Worm (Caenorhabditis elegans) whole organism, mixed stage, embryonic: ENCODE data around the gene kel-8.

Experiments used
- M03D4.4 ChIP-seq: sonication (generic microtip); optimal IDR thresholded peaks from 2 replicates; lab custom pipeline; 2017; ENCODE audit warnings: mild to moderate bottlenecking, missing genetic modification characterization, missing compliant biosample characterization
- bed-3 ChIP-seq: fragments of 200-800 bp; sonication (Bioruptor generic); optimal IDR thresholded peaks from 3 replicates; lab custom pipeline; 2018; ENCODE audit warnings: mild to moderate bottlenecking, missing genetic modification characterization, moderate library complexity, missing compliant biosample characterization
- blmp-1 ChIP-seq: fragments of 150-350 bp; optimal IDR thresholded peaks from 2 replicates; lab custom pipeline; 2014; ENCODE audit warnings: missing biosample characterization, missing genetic modification characterization
- ceh-39 ChIP-seq: fragments of 150-350 bp; optimal IDR thresholded peaks from 2 replicates; lab custom pipeline; 2014; ENCODE audit warnings: missing biosample characterization, missing genetic modification characterization
- ceh-43 ChIP-seq: fragments of 200-800 bp; sonication (Bioruptor generic); optimal IDR thresholded peaks from 2 replicates; lab custom pipeline; 2018; ENCODE audit warnings: mild to moderate bottlenecking, missing genetic modification characterization, moderate library complexity, missing compliant biosample characterization
- ceh-83 ChIP-seq: fragments of 200-800 bp; sonication (Bioruptor generic); optimal IDR thresholded peaks from 2 replicates; lab custom pipeline; 2018; ENCODE audit warnings: mild to moderate bottlenecking, missing genetic modification characterization, missing compliant biosample characterization
- ces-1 ChIP-seq: fragments of 150-350 bp; optimal IDR thresholded peaks from 2 replicates; lab custom pipeline; 2014; ENCODE audit warnings: missing biosample characterization, missing genetic modification reagents, missing genetic modification characterization
- cnd-1 ChIP-seq: fragments of 200-800 bp; sonication (Bioruptor generic); optimal IDR thresholded peaks from 2 replicates; lab custom pipeline; 2018; ENCODE audit warnings: mild to moderate bottlenecking, missing genetic modification characterization, missing compliant biosample characterization
- drap-1 ChIP-seq: fragments of 200-800 bp; sonication (Bioruptor generic); optimal IDR thresholded peaks from 3 replicates; lab custom pipeline; 2018; ENCODE audit warnings: mild to moderate bottlenecking, missing genetic modification characterization, missing compliant biosample characterization
- elt-1 ChIP-seq: sonication (generic microtip); optimal IDR thresholded peaks from 2 replicates; lab custom pipeline; 2017; ENCODE audit warnings: missing genetic modification characterization, mild to moderate bottlenecking, missing compliant biosample characterization, antibody characterized with exemption, moderate library complexity, borderline replicate concordance; ENCODE audit not compliant: insufficient read depth
- elt-3 ChIP-seq: fragments of 150-350 bp; optimal IDR thresholded peaks from 2 replicates; lab custom pipeline; 2014; ENCODE audit warnings: missing biosample characterization, missing genetic modification characterization
- flh-1 ChIP-seq: fragments of 200-800 bp; sonication (Bioruptor generic); optimal IDR thresholded peaks from 2 replicates; lab custom pipeline; 2018; ENCODE audit warnings: mild to moderate bottlenecking, missing genetic modification characterization, moderate library complexity, missing compliant biosample characterization
- ham-2 ChIP-seq: fragments of 200-800 bp; sonication (Bioruptor generic); optimal IDR thresholded peaks from 2 replicates; lab custom pipeline; 2018; ENCODE audit warnings: mild to moderate bottlenecking, missing genetic modification characterization, missing compliant biosample characterization
- hlh-1 ChIP-seq: fragments of 150-350 bp; optimal IDR thresholded peaks from 2 replicates; lab custom pipeline; 2014; ENCODE audit warnings: missing biosample characterization, missing genetic modification reagents, missing genetic modification characterization
- lin-13 ChIP-seq: fragments of 150-350 bp; optimal IDR thresholded peaks from 2 replicates; lab custom pipeline; 2014; ENCODE audit warnings: missing biosample characterization, missing genetic modification characterization
- lin-32 ChIP-seq: fragments of 200-800 bp; sonication (Bioruptor generic); optimal IDR thresholded peaks from 2 replicates; lab custom pipeline; 2018; ENCODE audit warnings: mild to moderate bottlenecking, missing genetic modification characterization, missing compliant biosample characterization
- lsy-2 ChIP-seq: fragments of 150-350 bp; optimal IDR thresholded peaks from 2 replicates; lab custom pipeline; 2014; ENCODE audit warnings: missing biosample characterization, missing genetic modification characterization
- mab-5 ChIP-seq: fragments of 150-350 bp; optimal IDR thresholded peaks from 2 replicates; lab custom pipeline; 2014; ENCODE audit warnings: missing biosample characterization, missing genetic modification characterization
- mep-1 ChIP-seq: fragments of 150-350 bp; optimal IDR thresholded peaks from 2 replicates; lab custom pipeline; 2017; ENCODE audit warnings: missing biosample characterization, missing genetic modification reagents, missing genetic modification characterization, inconsistent platforms
- mls-2 ChIP-seq: sonication (generic microtip); optimal IDR thresholded peaks from 2 replicates; lab custom pipeline; 2016; ENCODE audit warnings: mild to moderate bottlenecking, missing genetic modification characterization, moderate library complexity, missing compliant biosample characterization
- nhr-12 ChIP-seq: fragments of 150-350 bp; optimal IDR thresholded peaks from 2 replicates; lab custom pipeline; 2014; ENCODE audit warnings: missing biosample characterization, missing genetic modification characterization
- nhr-2 ChIP-seq: fragments of 150-350 bp; optimal IDR thresholded peaks from 2 replicates; lab custom pipeline; 2014; ENCODE audit warnings: missing biosample characterization, missing genetic modification characterization
- nhr-237 ChIP-seq: fragments of 150-350 bp; optimal IDR thresholded peaks from 2 replicates; lab custom pipeline; 2014; ENCODE audit warnings: missing biosample characterization, missing genetic modification characterization
- nhr-28 ChIP-seq: fragments of 150-350 bp; optimal IDR thresholded peaks from 2 replicates; lab custom pipeline; 2014; ENCODE audit warnings: missing biosample characterization, missing genetic modification characterization
- nhr-76 ChIP-seq: sonication (generic microtip); optimal IDR thresholded peaks from 2 replicates; lab custom pipeline; 2017; ENCODE audit warnings: missing biosample characterization, missing genetic modification characterization
- pha-4 ChIP-seq: fragments of 150-350 bp; optimal IDR thresholded peaks from 2 replicates; lab custom pipeline; 2018; ENCODE audit warnings: missing biosample characterization, missing genetic modification reagents, missing genetic modification characterization
- sem-2 ChIP-seq: fragments of 200-800 bp; sonication (Bioruptor generic); optimal IDR thresholded peaks from 2 replicates; lab custom pipeline; 2018; ENCODE audit warnings: mild to moderate bottlenecking, missing genetic modification characterization, missing compliant biosample characterization
- snpc-4 ChIP-seq: fragments of 150-350 bp; optimal IDR thresholded peaks from 2 replicates; lab custom pipeline; 2014; ENCODE audit warnings: missing biosample characterization, missing genetic modification characterization
- sptf-1 ChIP-seq: sonication (generic microtip); optimal IDR thresholded peaks from 2 replicates; lab custom pipeline; 2017; ENCODE audit warnings: mild to moderate bottlenecking, missing genetic modification characterization, moderate library complexity, missing compliant biosample characterization
- tbx-8 ChIP-seq: fragments of 200-800 bp; sonication (Bioruptor generic); optimal IDR thresholded peaks from 2 replicates; lab custom pipeline; 2018; ENCODE audit warnings: mild to moderate bottlenecking, missing genetic modification characterization, moderate library complexity, missing compliant biosample characterization
- unc-120 ChIP-seq: sonication (generic microtip); optimal IDR thresholded peaks from 2 replicates; lab custom pipeline; 2017; ENCODE audit warnings: missing genetic modification characterization, missing compliant biosample characterization; ENCODE audit not compliant: poor library complexity, severe bottlenecking
- unc-39 ChIP-seq: fragments of 150-350 bp; optimal IDR thresholded peaks from 2 replicates; lab custom pipeline; 2014; ENCODE audit warnings: missing biosample characterization, missing genetic modification characterization
- unc-62 ChIP-seq: fragments of 150-350 bp; optimal IDR thresholded peaks from 2 replicates; lab custom pipeline; 2014; ENCODE audit warnings: missing biosample characterization, missing genetic modification reagents, missing genetic modification characterization
- zip-8 ChIP-seq: fragments of 150-350 bp; optimal IDR thresholded peaks from 2 replicates; lab custom pipeline; 2014; ENCODE audit warnings: missing biosample characterization, missing genetic modification characterization
- ztf-11 ChIP-seq: fragments of 150-350 bp; optimal IDR thresholded peaks from 2 replicates; lab custom pipeline; 2014; ENCODE audit warnings: missing biosample characterization, missing genetic modification characterization

Gene kel-8

ce11 chrV:2684227-2684626 is 13.0 kb downstream of the kel-8 start:
- no peak for TF ChIP-seq mls-2
- no peak for TF ChIP-seq pha-4 (tag; lab: Kevin White, UChicago)
- no peak for TF ChIP-seq unc-120
- no peak for TF ChIP-seq ces-1

- no peak for TF ChIP-seq snpc-4
- TF ChIP-seq elt-3 (tag; lab: Kevin White, UChicago), result no peak
- TF ChIP-seq ceh-39, result no peak
- no peak for TF ChIP-seq cnd-1
- TF ChIP-seq tbx-8, result no peak
- no peak for TF ChIP-seq ceh-43 (GFP tag; lab: Kevin White, UChicago)
- TF ChIP-seq lsy-2 (tag; lab: Kevin White, UChicago), result no peak
- TF ChIP-seq lin-32 (GFP tag; lab: Kevin White, UChicago), result no peak
- TF ChIP-seq elt-1 (tag; lab: Kevin White, UChicago), result no peak
- no peak for TF ChIP-seq mab-5 (tag; lab: Kevin White, UChicago)
- no peak for TF ChIP-seq pha-4 (tag; lab: Kevin White, UChicago)
- no peak for TF ChIP-seq sptf-1
- no peak for TF ChIP-seq nhr-237
- TF ChIP-seq, all 35 proteins: peak for 0
Measured at ce11 chrV:2688562-2688961, 17.3 kb downstream of the kel-8 start.

- TF ChIP-seq ceh-83 (GFP tag; lab: Kevin White, UChicago) (no peak), zip-8 (no peak), flh-1 (GFP tag; lab: Kevin White, UChicago) (no peak), elt-3 (tag; lab: Kevin White, UChicago) (no peak), unc-39 (no peak), snpc-4 (no peak), bed-3 (GFP tag; lab: Kevin White, UChicago) (no peak), blmp-1 (tag; lab: Kevin White, UChicago) (no peak), nhr-28 (tag; lab: Kevin White, UChicago) (no peak), lin-32 (GFP tag; lab: Kevin White, UChicago) (no peak)
- TF ChIP-seq, all 35 proteins: peak for 0
Measured at ce11 chrV:2690478-2690877, 19.2 kb downstream of the kel-8 start.

- TF ChIP-seq ham-2 (GFP tag; lab: Kevin White, UChicago) (no peak), mls-2 (no peak), bed-3 (GFP tag; lab: Kevin White, UChicago) (no peak), pha-4 (tag; lab: Kevin White, UChicago) (no peak), nhr-76 (tag; lab: Kevin White, UChicago) (no peak), nhr-12 (no peak), drap-1 (GFP tag; lab: Kevin White, UChicago) (no peak), cnd-1 (no peak), sem-2 (GFP tag; lab: Kevin White, UChicago) (no peak), nhr-2 (tag; lab: Kevin White, UChicago) (no peak), mab-5 (tag; lab: Kevin White, UChicago) (no peak), unc-62 (GFP tag; lab: Kevin White, UChicago) (no peak), lin-32 (GFP tag; lab: Kevin White, UChicago) (no peak), elt-1 (tag; lab: Kevin White, UChicago) (no peak), unc-120 (no peak), nhr-237 (no peak), zip-8 (no peak)
Measured at ce11 chrV:2690948-2691347, 19.7 kb downstream of the kel-8 start.

ce11 chrV:2694389-2694788 is 23.1 kb downstream of the kel-8 start, which contains the start of gene Y45G12B.2:
TSS of gene Y45G12B.2 (plus strand) at chrV:2694771.
- TF ChIP-seq zip-8 (no peak), elt-3 (tag; lab: Kevin White, UChicago) (no peak), nhr-28 (tag; lab: Kevin White, UChicago) (no peak), elt-1 (tag; lab: Kevin White, UChicago) (no peak), unc-39 (no peak), ztf-11 (tag; lab: Kevin White, UChicago) (no peak), ces-1 (peak; percentile 49), ham-2 (GFP tag; lab: Kevin White, UChicago) (no peak), mep-1 (peak; percentile 52), nhr-12 (no peak), sptf-1 (peak; percentile 45), lsy-2 (tag; lab: Kevin White, UChicago) (peak; percentile 98), nhr-237 (peak; percentile 41), drap-1 (GFP tag; lab: Kevin White, UChicago) (no peak), lin-32 (GFP tag; lab: Kevin White, UChicago) (no peak), lin-13 (tag; lab: Kevin White, UChicago) (peak; percentile 48), tbx-8 (no peak), mls-2 (peak; percentile 12), blmp-1 (tag; lab: Kevin White, UChicago) (no peak), ceh-43 (GFP tag; lab: Kevin White, UChicago) (no peak), sem-2 (GFP tag; lab: Kevin White, UChicago) (no peak), unc-120 (no peak), pha-4 (tag; lab: Kevin White, UChicago) (peak; percentile 40), ceh-39 (no peak), hlh-1 (tag; lab: Kevin White, UChicago) (no peak), nhr-76 (tag; lab: Kevin White, UChicago) (no peak), snpc-4 (no peak), ceh-83 (GFP tag; lab: Kevin White, UChicago) (no peak), cnd-1 (no peak), M03D4.4 (tag; lab: Kevin White, UChicago) (no peak), bed-3 (GFP tag; lab: Kevin White, UChicago) (no peak), mab-5 (tag; lab: Kevin White, UChicago) (no peak), nhr-2 (tag; lab: Kevin White, UChicago) (no peak), flh-1 (GFP tag; lab: Kevin White, UChicago) (no peak), unc-62 (GFP tag; lab: Kevin White, UChicago) (no peak)
